Worm (Caenorhabditis elegans) whole organism, midembryonic: ENCODE measurements around the gene egl-36.

Source experiments
- T22C8.4 ChIP-seq: fragments of 200-800 bp; sonication (Bioruptor generic); IDR thresholded peaks from 2 replicates; pipeline ENCODE4 v1.3.6; 2022; ENCODE audit warnings: missing genetic modification characterization, missing compliant biosample characterization
- flt-1 ChIP-seq: fragments of 200-800 bp; sonication (Bioruptor generic); IDR thresholded peaks from 2 replicates; pipeline ENCODE4 v1.3.6; 2022; ENCODE audit warnings: missing genetic modification characterization, missing compliant biosample characterization
- ztf-29 ChIP-seq: fragments of 200-800 bp; sonication (Bioruptor generic); IDR thresholded peaks from 2 replicates; pipeline ENCODE4 v1.3.6; 2022; ENCODE audit warnings: missing genetic modification reagents, missing genetic modification characterization, missing compliant biosample characterization

DNA sequence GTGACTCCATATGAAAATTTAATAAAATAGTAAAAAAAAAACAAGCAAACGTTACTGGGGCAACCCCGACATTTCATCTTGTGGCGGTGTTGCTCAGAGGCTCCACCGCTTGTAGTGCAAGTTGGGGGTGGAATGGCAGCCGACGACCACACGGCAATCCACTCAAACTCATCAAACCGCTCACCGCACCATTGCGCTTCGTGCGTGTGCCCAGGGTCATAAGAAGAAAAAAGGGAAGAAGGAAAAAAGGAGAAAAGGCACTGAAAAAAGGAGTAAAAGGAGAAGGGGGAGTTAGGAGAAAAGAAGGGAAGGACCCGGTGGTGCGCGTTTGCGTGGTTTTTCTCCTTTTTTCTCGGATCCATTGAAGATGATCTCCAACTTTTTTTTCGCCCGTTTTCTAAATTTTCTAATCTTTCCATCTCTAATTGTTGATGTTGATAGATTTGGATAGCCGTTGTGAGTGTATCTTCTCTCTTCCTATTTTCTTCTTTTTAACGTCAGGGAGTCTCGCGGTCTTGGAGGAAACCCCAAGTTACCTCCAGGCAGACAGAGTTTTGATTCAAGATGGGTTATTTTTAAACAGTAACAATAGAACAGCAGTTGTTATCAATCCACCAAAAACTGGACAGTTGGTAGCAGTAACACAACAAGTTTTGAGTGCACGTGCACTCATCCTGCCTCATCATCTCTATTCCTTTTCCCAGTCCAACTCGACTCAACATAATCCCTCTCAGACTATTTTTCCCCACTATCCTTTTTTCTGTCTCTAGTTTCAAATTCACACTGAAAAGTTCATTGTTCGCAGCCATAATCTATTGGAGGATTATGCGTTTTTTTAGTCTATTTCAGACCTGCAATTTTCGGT is 34.4 kb downstream of the egl-36 start:
- TF ChIP-seq flt-1 (no peak), T22C8.4 (GFP tag; lab: Robert Waterston, UW) (no peak), ztf-29 (GFP tag; lab: Robert Waterston, UW) (no peak)
